Fruit fly (Drosophila melanogaster) whole organism, larva: ENCODE data around the gene CG42750.

Experiments used
- noc ChIP-seq: fragments of 200-800 bp; sonication (Bioruptor generic); optimal IDR thresholded peaks from 3 replicates; lab custom pipeline; 2019; ENCODE audit warnings: missing biosample characterization, mild to moderate bottlenecking, missing genetic modification characterization, moderate library complexity

The CG42750 gene

DNA sequence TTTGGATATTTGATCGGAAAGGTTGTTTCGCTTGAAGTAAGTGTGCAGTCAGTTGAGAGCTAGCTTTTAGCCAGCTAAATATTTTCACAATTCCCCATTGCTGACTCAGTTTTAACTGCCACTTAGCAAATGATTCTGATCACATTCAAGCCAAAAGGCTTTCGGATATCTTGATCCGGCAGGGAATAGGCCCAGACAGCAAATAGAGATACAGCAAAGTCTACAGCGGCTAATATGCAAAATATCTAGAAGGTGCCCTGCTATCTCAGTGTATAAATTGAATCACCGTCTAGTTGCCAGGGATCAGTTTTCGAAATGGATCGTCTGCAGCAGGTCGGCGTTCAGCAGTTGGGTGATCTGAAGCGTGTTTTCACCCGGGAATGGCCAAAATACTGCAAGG, 121.0 kb downstream of the CG42750 start, which contains the start of gene CG15155:
TSS of gene CG15155 (plus strand) at position 301 of the 400 bp plus-strand sequence.
- TF ChIP-seq noc (tag; lab: Kevin White, UChicago): no peak

DNA sequence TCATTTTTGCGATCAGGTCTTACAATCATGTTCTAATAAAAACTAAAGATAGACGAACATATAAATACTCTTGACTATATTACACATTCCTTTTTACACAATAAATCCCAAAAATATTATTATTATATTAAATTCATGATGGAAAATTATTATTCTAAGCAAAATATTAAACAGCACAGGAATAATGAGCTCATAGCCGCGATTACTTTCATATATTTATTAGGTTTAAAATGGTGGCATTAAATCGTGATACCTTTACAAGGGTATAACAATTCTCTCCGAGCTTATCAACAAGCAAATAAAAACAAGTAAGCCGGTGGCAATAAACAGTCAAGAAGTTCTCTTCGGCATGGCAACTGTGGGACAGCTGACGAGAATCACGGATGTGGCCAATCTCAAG, 122.5 kb downstream of the CG42750 start, which contains the start of gene CG17681:
TSS of gene CG17681 (plus strand) at position 56 of the 400 bp plus-strand sequence.
- TF ChIP-seq noc (tag; lab: Kevin White, UChicago): peak; percentile 52

DNA sequence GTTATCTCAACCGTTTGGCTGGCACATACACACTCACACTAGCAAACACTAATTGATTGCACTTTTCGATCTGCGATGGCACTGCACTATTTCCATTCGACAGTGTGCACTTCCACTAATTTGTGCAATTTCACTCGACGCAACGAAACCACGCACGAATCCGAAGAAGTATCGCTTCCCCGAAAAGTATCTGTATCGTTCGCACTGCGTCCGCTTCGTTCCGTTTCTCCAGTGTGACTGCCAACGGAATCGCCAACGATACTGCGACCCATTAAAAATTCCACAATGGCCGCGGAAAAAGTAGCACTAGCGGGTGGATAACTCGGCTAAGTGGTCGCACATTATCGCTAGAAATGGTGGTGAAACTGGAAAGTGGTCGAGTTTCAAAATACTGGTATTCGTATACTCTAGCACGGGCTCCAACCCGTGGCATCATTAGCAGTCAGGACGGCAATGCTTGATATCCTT, 123.4 kb downstream of the CG42750 start, which contains the start of gene Socs36E:
TSS of gene Socs36E (minus strand) at position 246 of the 468 bp plus-strand sequence.
- TF ChIP-seq noc (tag; lab: Kevin White, UChicago): no peak

DNA sequence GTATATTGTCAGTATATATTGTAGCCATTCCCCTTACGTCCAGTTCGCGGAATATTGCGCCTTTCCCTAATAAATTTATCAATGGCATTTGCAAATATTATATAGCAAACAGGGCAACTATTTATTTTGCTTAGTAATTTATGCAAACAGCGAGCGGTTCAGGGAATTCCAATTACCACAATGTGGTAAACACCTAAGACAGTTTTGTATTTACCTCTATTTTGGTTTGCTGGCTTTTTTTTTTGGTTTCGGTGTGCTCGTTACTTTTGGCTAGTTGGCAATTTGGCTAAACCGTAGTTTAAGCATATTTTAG, 123.8 kb downstream of the CG42750 start:
- no peak for TF ChIP-seq noc (tag; lab: Kevin White, UChicago)

DNA sequence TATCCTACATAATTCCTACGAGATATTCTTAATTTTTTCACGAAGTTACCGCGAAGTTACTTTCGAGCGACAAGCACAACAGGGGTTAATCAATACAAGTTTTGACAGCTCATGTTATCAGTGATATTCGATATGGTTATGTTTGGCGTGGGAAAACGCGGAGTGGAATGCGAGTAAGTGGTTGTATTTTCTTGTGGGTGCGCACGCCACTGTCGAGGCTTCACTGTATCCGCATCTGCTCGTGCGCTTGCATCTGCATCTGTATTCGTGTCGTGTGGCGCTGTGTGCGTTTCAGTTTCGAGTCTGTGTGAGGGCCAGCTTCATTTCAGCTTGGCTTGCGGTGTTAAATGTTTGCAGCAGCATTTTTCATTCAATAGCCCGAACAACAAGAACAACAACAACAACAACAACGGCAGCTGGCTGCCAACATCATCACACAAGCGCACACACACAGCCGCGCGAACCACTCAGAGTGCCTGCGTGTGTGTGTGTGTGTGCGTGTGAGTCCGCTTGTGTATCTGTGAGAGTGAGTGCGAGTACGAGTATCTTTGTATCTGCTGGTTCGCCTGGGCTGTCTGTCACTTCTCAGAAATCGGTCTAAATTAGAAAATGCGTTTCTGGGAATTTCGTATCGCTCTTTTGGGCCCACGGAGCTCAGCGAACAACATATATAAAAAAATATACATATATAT, 124.3 kb downstream of the CG42750 start:
- no peak for TF ChIP-seq noc (tag; lab: Kevin White, UChicago)

DNA sequence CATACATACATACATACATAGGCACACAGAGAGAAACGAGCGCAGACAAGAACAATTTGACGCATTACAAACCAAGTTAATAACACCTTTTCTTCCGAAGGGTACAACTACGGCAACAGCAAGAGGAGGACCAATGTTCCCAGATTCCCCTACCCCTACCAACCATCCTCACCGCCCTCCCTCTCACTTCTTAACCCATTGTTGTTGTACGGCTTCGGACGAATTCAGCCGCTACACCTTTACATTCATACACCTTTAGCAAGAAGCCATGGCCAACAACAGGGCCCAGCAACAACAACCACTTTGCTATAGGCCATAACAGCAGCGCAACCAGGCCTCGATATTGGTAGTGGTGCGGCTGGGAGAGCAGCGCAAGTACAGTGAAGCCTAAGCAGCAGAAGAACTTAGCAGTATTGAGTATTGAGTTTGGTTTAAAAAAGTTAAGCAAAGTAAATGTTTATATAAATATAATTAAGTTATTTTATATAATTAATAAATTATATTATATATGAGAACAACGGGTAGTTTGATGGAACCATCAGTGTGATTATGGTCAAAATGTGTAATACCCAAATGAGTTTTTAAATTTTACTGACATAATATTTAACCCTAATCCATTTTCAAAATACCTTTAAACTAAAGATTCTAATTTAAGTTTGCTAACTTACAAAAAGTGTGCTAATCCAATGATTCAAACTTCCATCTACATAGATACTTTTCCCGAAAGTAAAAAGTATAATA, 125.0 kb downstream of the CG42750 start:
- TF ChIP-seq noc (tag; lab: Kevin White, UChicago): no peak

DNA sequence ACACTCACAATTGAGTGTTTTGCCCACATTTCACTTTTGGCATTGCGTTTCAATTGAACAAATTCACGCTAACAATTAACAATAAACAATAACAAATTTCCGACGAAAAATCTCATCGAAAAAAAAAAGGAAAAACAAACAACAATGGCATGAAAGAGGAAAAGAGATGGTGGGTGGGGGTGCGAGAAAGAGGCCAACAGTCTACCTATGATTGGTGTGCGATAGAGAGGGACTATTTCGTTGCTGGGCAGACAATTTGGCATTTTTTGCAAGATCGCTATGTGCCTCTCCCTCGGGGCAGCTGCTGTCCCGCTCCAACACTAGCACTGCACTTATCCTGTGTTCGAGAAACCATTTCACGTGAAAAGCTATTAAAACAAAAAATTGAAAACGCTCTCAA, 125.7 kb downstream of the CG42750 start:
- TF ChIP-seq noc (tag; lab: Kevin White, UChicago): no peak

DNA sequence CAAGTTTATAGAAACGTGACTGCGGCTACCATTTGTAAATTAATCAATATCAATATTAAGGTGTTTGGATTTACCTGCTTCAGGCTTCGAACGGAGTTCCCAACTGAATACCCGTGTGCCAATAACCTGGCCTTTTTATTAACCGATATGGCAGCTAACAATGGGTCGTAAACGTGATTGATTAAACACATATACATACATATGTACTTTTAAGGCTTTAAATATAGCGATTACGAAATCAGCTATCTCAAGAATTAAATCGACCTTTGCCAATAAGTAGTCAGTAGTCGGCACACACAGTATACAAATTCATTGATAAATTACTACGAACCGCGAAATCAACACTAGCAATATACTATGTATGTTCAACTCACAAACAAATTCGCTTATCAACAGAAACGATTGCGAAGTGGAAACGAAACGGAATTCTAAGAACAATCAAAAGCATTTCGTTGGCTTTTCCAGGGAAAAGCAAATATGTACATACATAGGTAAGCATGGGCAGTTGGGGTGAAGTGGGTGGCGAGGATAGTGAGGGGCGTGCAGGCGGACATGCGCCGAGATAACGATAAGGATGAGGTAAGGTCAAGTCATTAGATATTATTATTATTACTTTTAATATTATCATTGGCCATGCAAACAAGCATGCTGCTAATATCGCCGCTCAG, 126.9 kb downstream of the CG42750 start:
- peak; percentile 72 for TF ChIP-seq noc (tag; lab: Kevin White, UChicago)

DNA sequence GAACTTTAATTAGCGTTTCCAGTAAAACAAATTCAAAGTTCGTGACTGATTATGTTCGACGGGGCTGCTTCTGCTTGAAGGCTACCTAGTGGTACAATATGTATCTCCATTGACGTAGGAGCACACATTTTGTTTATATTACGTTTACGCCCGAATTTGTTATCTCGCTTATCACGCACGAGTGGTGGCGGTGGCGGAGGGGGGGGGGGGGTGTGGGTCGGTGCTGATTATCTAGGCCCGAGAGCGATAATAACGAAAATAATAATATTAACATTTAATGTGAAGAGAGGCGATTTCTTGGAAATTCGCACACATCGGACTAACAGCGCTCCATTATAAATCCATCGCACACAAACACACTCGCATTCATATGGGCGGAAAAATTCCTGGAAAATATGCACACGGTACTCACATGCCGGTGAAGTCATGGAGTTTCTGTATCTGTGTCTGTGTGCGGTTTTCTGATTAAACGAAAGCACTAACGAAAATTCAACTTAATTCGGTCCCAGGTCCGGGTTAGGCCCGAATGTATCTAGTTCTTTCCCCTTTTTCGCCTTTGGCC, 128.0 kb downstream of the CG42750 start:
- TF ChIP-seq noc (tag; lab: Kevin White, UChicago): peak; percentile 46

DNA sequence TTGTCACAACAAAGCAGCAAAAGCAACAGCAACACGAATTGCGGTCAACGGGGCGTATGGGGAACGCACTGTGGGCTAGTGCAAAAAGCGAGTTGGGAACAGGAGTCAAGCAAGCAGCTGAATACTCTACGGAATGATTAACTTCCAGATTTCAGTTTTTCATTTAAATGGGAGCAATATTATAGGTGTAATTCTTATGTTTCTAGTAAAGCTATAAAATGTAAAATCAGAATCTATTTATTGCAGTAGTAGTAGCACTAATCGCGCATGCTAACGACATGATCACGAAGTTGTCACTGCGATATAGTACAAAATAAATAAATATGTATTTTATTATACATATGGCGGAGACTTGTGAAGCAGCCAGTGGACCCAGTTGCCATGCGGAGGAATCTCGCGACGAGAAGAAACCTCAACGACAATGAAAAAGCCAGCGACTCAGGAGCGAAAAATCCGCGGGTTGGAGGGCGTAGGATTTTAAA, 128.9 kb downstream of the CG42750 start:
- peak; percentile 26 for TF ChIP-seq noc (tag; lab: Kevin White, UChicago)

DNA sequence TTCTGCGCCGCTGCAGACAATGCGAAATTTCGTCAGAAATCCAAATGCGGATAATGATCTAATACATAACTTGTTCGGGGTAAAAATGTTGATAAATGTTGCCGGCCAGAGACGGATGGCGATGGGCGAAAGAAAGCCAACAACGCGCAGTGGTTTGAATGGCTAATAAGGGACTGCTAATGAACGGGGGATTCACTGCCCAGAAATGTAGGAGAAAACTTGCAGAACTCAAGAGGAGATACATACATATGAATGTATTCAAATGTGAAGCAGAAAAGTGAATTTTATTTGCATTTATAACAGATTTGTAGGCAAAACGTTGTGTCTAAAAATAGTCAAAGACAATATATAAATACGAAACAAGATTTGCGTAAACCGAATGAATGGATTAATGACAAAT, 129.7 kb downstream of the CG42750 start:
- TF ChIP-seq noc (tag; lab: Kevin White, UChicago): no peak

DNA sequence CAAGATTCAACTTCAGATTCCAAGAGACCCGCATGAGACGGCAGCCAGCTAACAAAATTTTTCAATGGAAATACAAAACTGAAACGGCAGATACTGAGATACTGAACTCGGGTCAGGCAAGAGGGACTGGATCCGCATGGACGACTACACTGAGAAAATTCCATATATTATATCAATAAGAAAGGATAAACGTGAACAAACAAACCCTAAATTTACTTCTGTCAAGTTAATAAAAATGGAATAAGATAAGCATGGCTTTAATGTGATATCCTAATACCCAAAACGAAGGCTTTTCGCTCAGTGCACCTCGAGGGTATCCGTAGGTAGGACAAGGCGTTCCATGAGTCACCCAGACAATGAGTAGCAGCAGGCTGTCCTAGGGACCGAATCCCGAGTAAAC, 130.3 kb downstream of the CG42750 start:
- TF ChIP-seq noc (tag; lab: Kevin White, UChicago): peak; percentile 70

DNA sequence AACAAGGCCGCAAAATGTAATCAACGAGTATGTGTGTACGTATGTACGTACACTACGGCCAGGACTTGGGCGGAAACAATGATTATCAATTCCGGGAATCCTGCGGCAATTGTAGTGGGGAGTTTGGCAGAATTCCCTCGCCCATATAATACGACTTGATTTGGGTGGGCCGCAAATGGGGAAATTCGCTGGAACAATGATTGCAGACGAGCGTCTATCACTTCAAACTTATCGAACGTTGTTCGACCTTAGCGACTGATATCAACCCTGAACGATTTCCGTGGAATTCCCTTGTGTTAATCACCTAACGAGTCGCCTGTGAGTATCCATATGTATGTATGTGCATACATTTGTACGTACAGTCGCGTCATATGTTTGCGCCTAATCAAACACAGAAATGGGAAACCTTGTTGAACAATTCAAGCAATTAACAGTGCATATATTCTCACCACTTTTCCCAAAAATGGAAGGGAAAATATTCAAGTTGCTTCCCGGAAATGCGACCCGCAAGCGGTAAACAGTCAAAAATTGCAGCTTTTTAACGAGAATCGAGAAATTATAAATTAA, 131.2 kb downstream of the CG42750 start:
- TF ChIP-seq noc (tag; lab: Kevin White, UChicago): no peak

DNA sequence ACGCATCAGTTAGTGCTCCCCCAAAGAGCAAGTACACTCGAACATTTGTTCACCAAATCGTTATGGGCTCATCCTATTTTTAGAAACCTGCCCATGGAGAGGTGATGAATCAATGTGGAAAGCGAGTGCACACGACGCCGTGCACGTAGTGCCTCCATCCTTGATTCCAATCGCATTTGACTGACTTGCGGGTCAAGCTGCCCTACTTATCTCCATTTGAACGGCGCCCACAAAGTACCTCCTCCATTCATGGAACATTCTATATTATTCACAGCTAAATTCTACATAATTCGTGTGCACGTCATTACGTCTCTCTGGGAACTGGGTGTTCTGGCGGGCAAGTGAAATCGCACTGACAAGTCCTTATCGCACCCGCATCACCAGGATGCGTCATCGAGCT, 132.4 kb downstream of the CG42750 start:
- TF ChIP-seq noc (tag; lab: Kevin White, UChicago): no peak
